Fruit fly (Drosophila melanogaster) whole organism, embryonic: ENCODE data around the gene CG16779.

ENCODE experiments used
- Awh ChIP-seq: fragments of 200-800 bp; sonication (Bioruptor generic); IDR thresholded peaks from 2 replicates; pipeline ENCODE4, ENCODE4 v1.3.6; 2022; ENCODE audit warnings: missing biosample characterization, missing genetic modification characterization
- B-H1 ChIP-seq: fragments of 200-800 bp; sonication (Bioruptor generic); IDR thresholded peaks from 3 replicates; pipeline ENCODE4 v1.3.6; 2022; ENCODE audit warnings: missing biosample characterization, missing genetic modification characterization
- Bdp1 ChIP-seq: fragments of 200-800 bp; sonication (Bioruptor generic); optimal IDR thresholded peaks from 3 replicates; lab custom pipeline; 2016; ENCODE audit warnings: missing biosample characterization, missing genetic modification characterization
- CG10321 ChIP-seq: fragments of 200-800 bp; sonication (Bioruptor generic); IDR thresholded peaks from 2 replicates; pipeline ENCODE4 v1.3.6; 2022; ENCODE audit warnings: missing biosample characterization, missing genetic modification characterization
- CG10543 ChIP-seq: fragments of 200-800 bp; sonication (Bioruptor generic); optimal IDR thresholded peaks from 3 replicates; lab custom pipeline; 2017; ENCODE audit warnings: missing biosample characterization, mild to moderate bottlenecking, missing genetic modification characterization, moderate library complexity
- CG10959 ChIP-seq: fragments of 200-800 bp; sonication (Bioruptor generic); IDR thresholded peaks from 2 replicates; pipeline ENCODE4 v1.3.6; 2022; ENCODE audit warnings: missing biosample characterization, missing genetic modification characterization
- CG11085 ChIP-seq: fragments of 200-800 bp; sonication (Bioruptor generic); IDR thresholded peaks from 2 replicates; pipeline ENCODE4 v1.3.6; 2022; ENCODE audit warnings: missing biosample characterization, missing genetic modification characterization
- CG11696 ChIP-seq: fragments of 200-800 bp; sonication (Bioruptor generic); IDR thresholded peaks from 2 replicates; pipeline ENCODE4 v1.3.6; 2022; ENCODE audit warnings: missing biosample characterization, missing genetic modification characterization
- CG12071 ChIP-seq: fragments of 200-800 bp; sonication (Bioruptor generic); optimal IDR thresholded peaks from 3 replicates; lab custom pipeline; 2018; ENCODE audit warnings: missing biosample characterization, mild to moderate bottlenecking, missing genetic modification characterization
- CG12155 ChIP-seq: fragments of 200-800 bp; sonication (Bioruptor generic); optimal IDR thresholded peaks from 3 replicates; lab custom pipeline; 2016; ENCODE audit warnings: missing biosample characterization, missing genetic modification characterization
- CG12236 ChIP-seq: fragments of 200-800 bp; sonication (Bioruptor generic); optimal IDR thresholded peaks from 2 replicates; lab custom pipeline; 2016; ENCODE audit warnings: missing biosample characterization, missing genetic modification characterization
- CG15479 ChIP-seq: fragments of 200-800 bp; sonication (Bioruptor generic); optimal IDR thresholded peaks from 3 replicates; lab custom pipeline; 2019; ENCODE audit warnings: missing biosample characterization, mild to moderate bottlenecking, missing genetic modification characterization, moderate library complexity
- CG1647 ChIP-seq: fragments of 200-800 bp; sonication (Bioruptor generic); optimal IDR thresholded peaks from 3 replicates; lab custom pipeline; 2016; ENCODE audit warnings: missing biosample characterization, missing genetic modification characterization
- CG16813 ChIP-seq: fragments of 200-800 bp; sonication (Bioruptor generic); IDR thresholded peaks from 3 replicates; pipeline ENCODE4 v1.3.6; 2022; ENCODE audit warnings: missing biosample characterization, missing genetic modification characterization; ENCODE audit not compliant: partially characterized antibody
- CG1832 ChIP-seq: fragments of 200-800 bp; sonication (Bioruptor generic); optimal IDR thresholded peaks from 2 replicates; lab custom pipeline; 2017; ENCODE audit warnings: missing biosample characterization, mild to moderate bottlenecking, missing genetic modification characterization, inconsistent platforms
- CG3163 ChIP-seq: fragments of 200-800 bp; sonication (Bioruptor generic); optimal IDR thresholded peaks from 3 replicates; lab custom pipeline; 2016; ENCODE audit warnings: missing biosample characterization, missing genetic modification characterization
- CG32767 ChIP-seq: fragments of 200-800 bp; sonication (Bioruptor generic); IDR thresholded peaks from 2 replicates; pipeline ENCODE4 v1.3.6; 2022; ENCODE audit warnings: missing biosample characterization, missing genetic modification characterization
- CG3995 ChIP-seq: fragments of 200-800 bp; sonication (Bioruptor generic); optimal IDR thresholded peaks from 3 replicates; lab custom pipeline; 2016; ENCODE audit warnings: missing biosample characterization, missing genetic modification characterization
- CG42726 ChIP-seq: fragments of 200-800 bp; sonication (Bioruptor generic); IDR thresholded peaks from 2 replicates; pipeline ENCODE4 v1.3.6; 2022; ENCODE audit warnings: missing biosample characterization, missing genetic modification characterization; ENCODE audit not compliant: partially characterized antibody
- CG4328 ChIP-seq: fragments of 200-800 bp; sonication (Bioruptor generic); optimal IDR thresholded peaks from 3 replicates; lab custom pipeline; 2017; ENCODE audit warnings: missing biosample characterization, missing genetic modification reagents, missing genetic modification characterization
- CG4360 ChIP-seq: fragments of 200-800 bp; sonication (Bioruptor generic); IDR thresholded peaks from 2 replicates; pipeline ENCODE4 v1.3.6; 2022; ENCODE audit warnings: missing biosample characterization, missing genetic modification characterization
- CG43689 ChIP-seq: fragments of 200-800 bp; sonication (Bioruptor generic); IDR thresholded peaks from 2 replicates; pipeline ENCODE4 v1.3.6; 2022; ENCODE audit warnings: missing biosample characterization, missing genetic modification characterization
- CG6765 ChIP-seq: fragments of 200-800 bp; sonication (Bioruptor generic); optimal IDR thresholded peaks from 3 replicates; lab custom pipeline; 2017; ENCODE audit warnings: missing biosample characterization, mild to moderate bottlenecking, missing genetic modification characterization
- CG8924 ChIP-seq: fragments of 200-800 bp; optimal IDR thresholded peaks from 3 replicates; lab custom pipeline; 2019; ENCODE audit warnings: missing biosample characterization, mild to moderate bottlenecking, missing genetic modification characterization, moderate library complexity
- CkIIα-i1 ChIP-seq: fragments of 200-800 bp; sonication (Bioruptor generic); IDR thresholded peaks from 2 replicates; pipeline ENCODE4 v1.3.6; 2022; ENCODE audit warnings: missing biosample characterization, missing genetic modification characterization
- Dfd ChIP-seq, 2 experiments: fragments of >200 bp; optimal IDR thresholded peaks; 2 replicates each; lab custom pipeline; 2017; ENCODE audit warnings: missing biosample characterization in 2 of 2, missing genetic modification characterization in 2 of 2
- Dp ChIP-seq: fragments of 200-800 bp; sonication (Bioruptor generic); optimal IDR thresholded peaks from 2 replicates; lab custom pipeline; 2018; ENCODE audit warnings: missing biosample characterization, mild to moderate bottlenecking, missing genetic modification characterization, moderate library complexity
- ERR ChIP-seq: fragments of 200-800 bp; sonication (Bioruptor generic); optimal IDR thresholded peaks from 2 replicates; lab custom pipeline; 2016; ENCODE audit warnings: missing biosample characterization, missing genetic modification characterization
- NC2α ChIP-seq: fragments of 200-800 bp; sonication (Bioruptor generic); optimal IDR thresholded peaks from 2 replicates; lab custom pipeline; 2016; ENCODE audit warnings: missing biosample characterization, missing genetic modification characterization
- Optix ChIP-seq: fragments of 200-800 bp; sonication (Bioruptor generic); IDR thresholded peaks from 3 replicates; pipeline ENCODE4 v1.3.6; 2022; ENCODE audit warnings: missing biosample characterization, missing genetic modification characterization
- Xbp1 ChIP-seq: fragments of 200-800 bp; sonication (Bioruptor generic); optimal IDR thresholded peaks from 3 replicates; lab custom pipeline; 2016; ENCODE audit warnings: missing biosample characterization, mild to moderate bottlenecking, missing genetic modification characterization
- ac ChIP-seq: fragments of 200-800 bp; sonication (Bioruptor generic); optimal IDR thresholded peaks from 3 replicates; lab custom pipeline; 2017; ENCODE audit warnings: missing biosample characterization, mild to moderate bottlenecking, missing genetic modification characterization
- ash1 ChIP-seq: fragments of 200-800 bp; sonication (Bioruptor generic); optimal IDR thresholded peaks from 2 replicates; lab custom pipeline; 2018; ENCODE audit warnings: missing biosample characterization, mild to moderate bottlenecking, missing genetic modification characterization
- ato ChIP-seq: fragments of 200-800 bp; sonication (Bioruptor generic); IDR thresholded peaks from 2 replicates; pipeline ENCODE4 v1.3.6; 2022; ENCODE audit warnings: missing biosample characterization, missing genetic modification characterization; ENCODE audit not compliant: partially characterized antibody
- crol ChIP-seq: fragments of 200-800 bp; sonication (Bioruptor generic); IDR thresholded peaks from 2 replicates; pipeline ENCODE4 v1.3.6; 2022; ENCODE audit warnings: missing biosample characterization, missing genetic modification characterization
- dimm ChIP-seq: fragments of 200-800 bp; sonication (Bioruptor generic); IDR thresholded peaks from 2 replicates; pipeline ENCODE4 v1.3.6; 2022; ENCODE audit warnings: missing biosample characterization, missing genetic modification characterization
- ems ChIP-seq: fragments of 200-800 bp; sonication (Bioruptor generic); optimal IDR thresholded peaks from 3 replicates; lab custom pipeline; 2016; ENCODE audit warnings: missing biosample characterization, missing genetic modification characterization
- hth ChIP-seq: fragments of >200 bp; optimal IDR thresholded peaks from 2 replicates; lab custom pipeline; 2017; ENCODE audit warnings: inconsistent platforms
- jing ChIP-seq: fragments of 200-800 bp; sonication (Bioruptor generic); optimal IDR thresholded peaks from 2 replicates; lab custom pipeline; 2018; ENCODE audit warnings: missing biosample characterization, mild to moderate bottlenecking, missing genetic modification characterization
- klu ChIP-seq: fragments of 200-800 bp; sonication (Bioruptor generic); IDR thresholded peaks from 2 replicates; pipeline ENCODE4 v1.3.6; 2022; ENCODE audit warnings: missing biosample characterization, missing genetic modification characterization
- lbe ChIP-seq: fragments of 200-800 bp; sonication (Bioruptor generic); optimal IDR thresholded peaks from 2 replicates; lab custom pipeline; 2016; ENCODE audit warnings: missing biosample characterization, mild to moderate bottlenecking, missing genetic modification characterization
- mirr ChIP-seq: fragments of 200-800 bp; sonication (Bioruptor generic); optimal IDR thresholded peaks from 3 replicates; lab custom pipeline; 2018; ENCODE audit warnings: missing biosample characterization, mild to moderate bottlenecking, missing genetic modification characterization
- nerfin-2 ChIP-seq: fragments of 200-800 bp; sonication (Bioruptor generic); IDR thresholded peaks from 2 replicates; pipeline ENCODE4 v1.3.6; 2022; ENCODE audit warnings: missing biosample characterization, missing genetic modification characterization; ENCODE audit not compliant: partially characterized antibody
- odd ChIP-seq: fragments of 200-800 bp; sonication (Bioruptor generic); optimal IDR thresholded peaks from 2 replicates; lab custom pipeline; 2017; ENCODE audit warnings: missing biosample characterization, mild to moderate bottlenecking, missing genetic modification characterization
- peb ChIP-seq: fragments of 200-800 bp; sonication (Bioruptor generic); IDR thresholded peaks from 2 replicates; pipeline ENCODE4 v1.3.6; 2022; ENCODE audit warnings: missing biosample characterization, missing genetic modification characterization
- schlank ChIP-seq: fragments of 200-800 bp; sonication (Bioruptor generic); optimal IDR thresholded peaks from 2 replicates; lab custom pipeline; 2018; ENCODE audit warnings: missing biosample characterization, mild to moderate bottlenecking, missing genetic modification characterization
- sr ChIP-seq: fragments of 200-800 bp; sonication (Bioruptor generic); IDR thresholded peaks from 3 replicates; pipeline ENCODE4 v1.3.6; 2022; ENCODE audit warnings: missing biosample characterization, missing genetic modification characterization
- trem ChIP-seq: fragments of 200-800 bp; optimal IDR thresholded peaks from 3 replicates; lab custom pipeline; 2019; ENCODE audit warnings: missing biosample characterization, mild to moderate bottlenecking, missing genetic modification characterization, moderate library complexity
- vfl ChIP-seq: fragments of 200-800 bp; sonication (Bioruptor generic); optimal IDR thresholded peaks from 2 replicates; lab custom pipeline; 2016; ENCODE audit warnings: missing biosample characterization, missing genetic modification characterization
- zf30C ChIP-seq: fragments of 200-800 bp; sonication (Bioruptor generic); optimal IDR thresholded peaks from 3 replicates; lab custom pipeline; 2018; ENCODE audit warnings: missing biosample characterization, mild to moderate bottlenecking, missing genetic modification characterization

CG16779 gene

dm6 chr3R:9459385-9460285 lies 33.8 kb downstream of the CG16779 start (continued):
- TF ChIP-seq klu (GFP tag; lab: Robert Waterston, UW): 0 out of 2 replicates have a peak, but pooled peaks have one; percentile 19
- TF ChIP-seq CG8924 (tag; lab: Kevin White, UChicago): peak; percentile 79
- TF ChIP-seq Dfd (GFP tag; optimal IDR thresholded peaks at IDR 0.05; lab: Kevin White, UChicago): no peak
- peak; percentile 18 for TF ChIP-seq trem (tag; lab: Kevin White, UChicago)
- TF ChIP-seq nerfin-2 (GFP tag; lab: Robert Waterston, UW): no peak
- no peak for TF ChIP-seq CG4360 (GFP tag; lab: Robert Waterston, UW)
- TF ChIP-seq CG4328 (GFP tag; lab: Kevin White, UChicago): peak; percentile 80
- no peak for TF ChIP-seq CG43689
- TF ChIP-seq odd (GFP tag; lab: Kevin White, UChicago): peak; percentile 66
- TF ChIP-seq ac (GFP tag; lab: Kevin White, UChicago): no peak
- TF ChIP-seq sr (GFP tag; lab: Robert Waterston, UW): no peak
- peak; percentile 46 for TF ChIP-seq CG12155 (GFP tag; lab: Kevin White, UChicago)
- no peak for TF ChIP-seq B-H1 (GFP tag; lab: Robert Waterston, UW)
- TF ChIP-seq zf30C (GFP tag; lab: Kevin White, UChicago): no peak
- TF ChIP-seq CG6765: peak; percentile 71
- no peak for TF ChIP-seq CkIIα-i1
- no peak for TF ChIP-seq CG11696 (GFP tag; lab: Robert Waterston, UW)
- no peak for TF ChIP-seq lbe (GFP tag; lab: Kevin White, UChicago)
- peak; percentile 15 for TF ChIP-seq CG3995 (GFP tag; lab: Kevin White, UChicago)
- TF ChIP-seq CG1832 (GFP tag; lab: Kevin White, UChicago): no peak
- no peak for TF ChIP-seq CG16813 (GFP tag; lab: Robert Waterston, UW)
- no peak for TF ChIP-seq ato (GFP tag; lab: Robert Waterston, UW)
- TF ChIP-seq CG12236 (GFP tag; lab: Kevin White, UChicago): no peak
- TF ChIP-seq peb (GFP tag; lab: Robert Waterston, UW): 0 out of 2 replicates have a peak, but pooled peaks have one; percentile 6
- TF ChIP-seq CG32767 (GFP tag; lab: Robert Waterston, UW): no peak; the same call in 1 of the 2 replicates
- TF ChIP-seq ash1 (GFP tag; lab: Kevin White, UChicago): no peak
- peak; percentile 18 for TF ChIP-seq jing (GFP tag; lab: Kevin White, UChicago)
- no peak for TF ChIP-seq crol (GFP tag; lab: Robert Waterston, UW)
- TF ChIP-seq dimm: 0 out of 2 replicates have a peak, but pooled peaks have one; percentile 16
- no peak for TF ChIP-seq ERR (GFP tag; lab: Kevin White, UChicago)
- TF ChIP-seq Dp (GFP tag; lab: Kevin White, UChicago): no peak
- peak; percentile 65 for TF ChIP-seq ems (GFP tag; lab: Kevin White, UChicago)
- peak; percentile 61 for TF ChIP-seq Xbp1 (GFP tag; lab: Kevin White, UChicago)
- peak; percentile 92 for TF ChIP-seq CG10543
- no peak for TF ChIP-seq Awh
- TF ChIP-seq vfl (GFP tag; lab: Kevin White, UChicago): peak; percentile 27
- TF ChIP-seq Optix: 0 out of 3 replicates have a peak, but pooled peaks have one; percentile 5
- no peak for TF ChIP-seq NC2α (GFP tag; lab: Kevin White, UChicago)
- TF ChIP-seq CG1647 (GFP tag; lab: Kevin White, UChicago): no peak
- TF ChIP-seq Bdp1 (GFP tag; lab: Kevin White, UChicago): no peak
- no peak for TF ChIP-seq CG42726 (GFP tag; lab: Robert Waterston, UW)
- no peak for TF ChIP-seq CG3163
- TF ChIP-seq CG12071: peak; percentile 51
- TF ChIP-seq hth (lab: Kevin White, UChicago): no peak
- TF ChIP-seq schlank: peak; percentile 46
- peak; percentile 45 for TF ChIP-seq mirr (GFP tag; lab: Kevin White, UChicago)
- no peak for TF ChIP-seq CG10321 (GFP tag; lab: Robert Waterston, UW)
- no peak for TF ChIP-seq CG10959 (GFP tag; lab: Robert Waterston, UW)
- TF ChIP-seq CG11085 (GFP tag; lab: Robert Waterston, UW): no peak
- no peak for TF ChIP-seq CG15479 (GFP tag; lab: Kevin White, UChicago)
